Fruit fly (Drosophila melanogaster) whole organism, embryonic: ENCODE data around the gene Ist1.

Experiments used
- CG7928 ChIP-seq: fragments of 200-800 bp; sonication (Bioruptor generic); optimal IDR thresholded peaks from 2 replicates; lab custom pipeline; 2017; ENCODE audit warnings: missing biosample characterization, mild to moderate bottlenecking, missing genetic modification characterization
- Deaf1 ChIP-seq: fragments of 200-800 bp; optimal IDR thresholded peaks from 3 replicates; lab custom pipeline; 2019; ENCODE audit warnings: missing biosample characterization, mild to moderate bottlenecking, missing genetic modification characterization, moderate library complexity
- Ptx1 ChIP-seq: fragments of 200-800 bp; sonication (Bioruptor generic); IDR thresholded peaks from 2 replicates; pipeline ENCODE4 v1.3.6; 2022; ENCODE audit warnings: missing biosample characterization, missing genetic modification characterization
- dimm ChIP-seq: fragments of 200-800 bp; sonication (Bioruptor generic); IDR thresholded peaks from 2 replicates; pipeline ENCODE4 v1.3.6; 2022; ENCODE audit warnings: missing biosample characterization, missing genetic modification characterization
- gcm2 ChIP-seq: fragments of 200-800 bp; sonication (Bioruptor generic); optimal IDR thresholded peaks from 2 replicates; lab custom pipeline; 2016; ENCODE audit warnings: missing biosample characterization, missing genetic modification characterization
- jing ChIP-seq: fragments of 200-800 bp; sonication (Bioruptor generic); optimal IDR thresholded peaks from 2 replicates; lab custom pipeline; 2018; ENCODE audit warnings: missing biosample characterization, mild to moderate bottlenecking, missing genetic modification characterization
- nerfin-2 ChIP-seq: fragments of 200-800 bp; sonication (Bioruptor generic); IDR thresholded peaks from 2 replicates; pipeline ENCODE4 v1.3.6; 2022; ENCODE audit warnings: missing biosample characterization, missing genetic modification characterization; ENCODE audit not compliant: partially characterized antibody
- pum ChIP-seq: fragments of 200-800 bp; sonication (Bioruptor generic); optimal IDR thresholded peaks from 2 replicates; lab custom pipeline; 2016; ENCODE audit warnings: missing biosample characterization, missing genetic modification characterization
- usp ChIP-seq: fragments of >200 bp; optimal IDR thresholded peaks from 2 replicates; lab custom pipeline; 2017; ENCODE audit warnings: missing biosample characterization, missing genetic modification characterization

- no peak for TF ChIP-seq dimm (GFP tag; lab: Robert Waterston, UW)
- TF ChIP-seq Ptx1: no peak
- TF ChIP-seq gcm2 (GFP tag; lab: Kevin White, UChicago): no peak
- TF ChIP-seq Deaf1 (tag; lab: Kevin White, UChicago): no peak
- TF ChIP-seq pum: no peak
- TF ChIP-seq nerfin-2 (GFP tag; lab: Robert Waterston, UW): no peak
- no peak for TF ChIP-seq usp
- TF ChIP-seq CG7928 (GFP tag; lab: Kevin White, UChicago): no peak
- no peak for TF ChIP-seq jing (GFP tag; lab: Kevin White, UChicago)
These were observed 22.6 kb upstream of the Ist1 start for dm6 chr3L:6778804-6779289.
